Worm (Caenorhabditis elegans): ENCODE data around the gene bpl-1.

- no peak for TF ChIP-seq hmg-11 (tag; optimal IDR thresholded peaks at IDR 0.05)
- no peak for TF ChIP-seq ceh-16 (tag; optimal IDR thresholded peaks at IDR 0.05)
- no peak for TF ChIP-seq mdl-1 (tag; optimal IDR thresholded peaks at IDR 0.05)
- peak; percentile 61 for TF ChIP-seq pqm-1 (tag; optimal IDR thresholded peaks at IDR 0.05)
- peak; percentile 88 for TF ChIP-seq elt-2 (tag; optimal IDR thresholded peaks at IDR 0.05)
- TF ChIP-seq lin-39 (tag; optimal IDR thresholded peaks at IDR 0.05) = no peak
- no peak for TF ChIP-seq nhr-76 (tag; optimal IDR thresholded peaks at IDR 0.05)
- TF ChIP-seq egl-27 (tag; optimal IDR thresholded peaks at IDR 0.05) = no peak
- TF ChIP-seq zag-1 (tag; optimal IDR thresholded peaks at IDR 0.05) = no peak
- TF ChIP-seq daf-12 (tag; optimal IDR thresholded peaks at IDR 0.05) = no peak
- TF ChIP-seq jun-1 (tag; optimal IDR thresholded peaks at IDR 0.05) = peak; percentile 21
- no peak for TF ChIP-seq fos-1 (tag; optimal IDR thresholded peaks at IDR 0.05)
These were observed 9.1 kb downstream of the bpl-1 start, which contains the start of gene F13H8.1 for ce11 chrII:6283074-6283473.

Measured in whole organism, L3 larva.